Fruit fly (Drosophila melanogaster): Measurements from ENCODE around the gene CG14377.

The CG14377 gene

DNA sequence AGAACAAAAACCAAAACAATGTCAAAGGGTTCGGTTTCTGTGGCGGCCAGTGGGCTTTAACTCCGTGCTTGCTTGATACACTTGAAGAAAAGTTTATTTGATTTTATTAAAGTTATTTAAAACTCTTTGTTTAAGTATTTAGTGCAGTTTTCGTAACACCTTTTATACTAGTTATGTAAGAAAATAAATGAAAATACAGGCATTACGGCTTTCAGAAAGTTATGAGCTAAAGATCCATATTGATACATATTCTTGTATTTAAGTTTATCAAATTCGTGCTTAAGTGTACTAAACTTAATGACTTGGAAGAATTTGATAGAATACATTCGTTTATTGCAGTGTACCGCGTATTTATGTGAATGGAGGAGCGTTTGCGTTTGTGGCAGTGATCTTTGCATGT is 48.9 kb downstream of the CG14377 start (continued):
- no peak for TF ChIP-seq CG12071 (GFP tag; optimal IDR thresholded peaks at IDR 0.05)
- no peak for TF ChIP-seq pzg (GFP tag; optimal IDR thresholded peaks at IDR 0.05)
- no peak for TF ChIP-seq MTF-1 (GFP tag; optimal IDR thresholded peaks at IDR 0.05; ENCODE audit: borderline replicate concordance)
- no peak for TF ChIP-seq vnd (GFP tag; IDR thresholded peaks at IDR 0.05; ENCODE audit: partially characterized antibody)
- peak; percentile 35 for TF ChIP-seq Deaf1 (tag; optimal IDR thresholded peaks at IDR 0.05)
- TF ChIP-seq chinmo (GFP tag; IDR thresholded peaks at IDR 0.05; ENCODE audit: partially characterized antibody): no peak
- no peak for TF ChIP-seq inv (GFP tag; IDR thresholded peaks at IDR 0.05; ENCODE audit: partially characterized antibody)
- no peak for TF ChIP-seq cato (GFP tag; optimal IDR thresholded peaks at IDR 0.05; ENCODE audit: borderline replicate concordance)
- TF ChIP-seq CG10366 (GFP tag; IDR thresholded peaks at IDR 0.05): no peak; the same call in 1 of the 2 replicates
- TF ChIP-seq CG8089 (GFP tag; optimal IDR thresholded peaks at IDR 0.05): no peak
- TF ChIP-seq Dad (GFP tag; optimal IDR thresholded peaks at IDR 0.05): no peak
- no peak for TF ChIP-seq CG12942 (GFP tag; optimal IDR thresholded peaks at IDR 0.05)
- no peak for TF ChIP-seq shn (GFP tag; optimal IDR thresholded peaks at IDR 0.05)
- peak; percentile 69 for TF ChIP-seq PHDP (tag; optimal IDR thresholded peaks at IDR 0.05)
- no peak for TF ChIP-seq CG15601 (tag; optimal IDR thresholded peaks at IDR 0.05)
- peak; percentile 6 for TF ChIP-seq Spps (tag; optimal IDR thresholded peaks at IDR 0.05)
- 0 out of 2 replicates have a peak, but pooled peaks have one; percentile 9 for TF ChIP-seq CG32772 (GFP tag; IDR thresholded peaks at IDR 0.05)
- 0 out of 2 replicates have a peak, but pooled peaks have one; percentile 11 for TF ChIP-seq CG6272 (GFP tag; IDR thresholded peaks at IDR 0.05)
- no peak for TF ChIP-seq MESR4 (GFP tag; optimal IDR thresholded peaks at IDR 0.05)
- no peak for TF ChIP-seq Aef1 (GFP tag; IDR thresholded peaks at IDR 0.05)
- no peak for TF ChIP-seq CG10274 (GFP tag; optimal IDR thresholded peaks at IDR 0.05)
- peak; percentile 43 for TF ChIP-seq CG3847 (GFP tag; IDR thresholded peaks at IDR 0.05)
- TF ChIP-seq ATbp (GFP tag; optimal IDR thresholded peaks at IDR 0.05): no peak
- no peak for TF ChIP-seq CG8944 (GFP tag; optimal IDR thresholded peaks at IDR 0.05)
- peak; percentile 69 for TF ChIP-seq unpg (GFP tag; optimal IDR thresholded peaks at IDR 0.05)
- no peak for TF ChIP-seq HLH4C (GFP tag; IDR thresholded peaks at IDR 0.05; ENCODE audit: partially characterized antibody)
- TF ChIP-seq tna (GFP tag; IDR thresholded peaks at IDR 0.05; ENCODE audit: partially characterized antibody): no peak
- no peak for TF ChIP-seq oc (tag; optimal IDR thresholded peaks at IDR 0.05)
- TF ChIP-seq dmrt11E (tag; optimal IDR thresholded peaks at IDR 0.05): peak; percentile 60
- TF ChIP-seq ttk (GFP tag; IDR thresholded peaks at IDR 0.05): no peak
- TF ChIP-seq trh (GFP tag; optimal IDR thresholded peaks at IDR 0.05): no peak
- TF ChIP-seq CG8478 (optimal IDR thresholded peaks at IDR 0.05): no peak
- no peak for TF ChIP-seq Sry-β (GFP tag; optimal IDR thresholded peaks at IDR 0.05)
- no peak for TF ChIP-seq CG3838 (GFP tag; optimal IDR thresholded peaks at IDR 0.05)
- no peak for TF ChIP-seq fd64A (GFP tag; optimal IDR thresholded peaks at IDR 0.05)
- TF ChIP-seq NfI (GFP tag; optimal IDR thresholded peaks at IDR 0.05): peak; percentile 43
- no peak for TF ChIP-seq CG9609 (GFP tag; optimal IDR thresholded peaks at IDR 0.05)
- peak; percentile 21 for TF ChIP-seq CG2202 (tag; optimal IDR thresholded peaks at IDR 0.05)
- TF ChIP-seq hth (optimal IDR thresholded peaks at IDR 0.05): no peak
- no peak for TF ChIP-seq C15 (GFP tag; IDR thresholded peaks at IDR 0.05)
- TF ChIP-seq Oaz (GFP tag; IDR thresholded peaks at IDR 0.05): no peak
- no peak for TF ChIP-seq CG12219 (GFP tag; optimal IDR thresholded peaks at IDR 0.05)
- no peak for TF ChIP-seq sim (GFP tag; IDR thresholded peaks at IDR 0.05)
- TF ChIP-seq dpn (GFP tag; optimal IDR thresholded peaks at IDR 0.05): peak; percentile 26 to 27
- TF ChIP-seq NFAT (GFP tag; IDR thresholded peaks at IDR 0.05): 0 out of 2 replicates have a peak, but pooled peaks have one; percentile 6
- TF ChIP-seq Ets97D (GFP tag; optimal IDR thresholded peaks at IDR 0.05): no peak
- no peak for TF ChIP-seq bigmax (GFP tag; optimal IDR thresholded peaks at IDR 0.05)
- TF ChIP-seq CG14050 (GFP tag; IDR thresholded peaks at IDR 0.05): no peak
- peak; percentile 37 for TF ChIP-seq CG9727 (GFP tag; optimal IDR thresholded peaks at IDR 0.05)
- TF ChIP-seq knrl (GFP tag; IDR thresholded peaks at IDR 0.05; ENCODE audit: partially characterized antibody): no peak
- no peak for TF ChIP-seq bbx (GFP tag; IDR thresholded peaks at IDR 0.05; ENCODE audit: partially characterized antibody)
